Fruit fly (Drosophila melanogaster): ENCODE results near the gene CG43800.

The CG43800 gene

DNA sequence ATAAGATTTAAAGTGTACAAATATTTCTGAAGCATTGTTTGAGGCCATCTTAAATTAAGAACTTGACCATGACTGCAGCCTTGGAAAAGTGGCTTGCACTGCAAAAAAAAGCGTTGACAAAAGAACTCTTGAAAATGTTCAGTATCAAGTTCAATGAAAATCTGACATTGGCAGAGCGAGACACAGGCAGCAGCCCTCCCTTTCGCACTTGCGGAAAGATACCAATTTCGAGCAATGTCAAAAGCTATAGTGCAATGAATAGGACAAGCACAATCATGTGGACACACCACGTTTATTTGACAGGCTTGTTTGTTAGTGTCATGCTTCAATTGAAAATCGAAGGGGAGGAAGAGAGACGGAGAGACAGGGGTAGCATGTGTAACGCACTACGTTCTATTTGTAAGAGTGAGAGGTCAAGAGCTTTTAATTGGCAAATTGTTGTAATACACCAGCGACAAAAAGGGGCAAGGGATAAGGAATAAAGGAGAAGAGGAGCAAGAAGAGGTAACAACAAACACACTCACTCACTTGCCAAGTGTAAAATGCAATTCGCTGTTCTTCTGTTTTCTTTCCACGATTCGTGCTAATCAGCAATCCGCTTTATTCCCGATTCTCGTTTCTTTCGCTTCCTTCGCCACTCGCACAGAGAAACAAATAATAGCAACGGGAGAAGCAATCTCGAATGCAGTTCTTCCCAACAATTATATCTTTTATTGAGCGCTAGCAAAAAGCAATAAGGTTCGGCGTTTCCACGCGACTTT, 29.0 kb downstream of the CG43800 start:
- TF ChIP-seq CG8478 (optimal IDR thresholded peaks at IDR 0.05) (no peak), EcR (GFP tag; optimal IDR thresholded peaks at IDR 0.05) (no peak), psq (optimal IDR thresholded peaks at IDR 0.05) (no peak)

DNA sequence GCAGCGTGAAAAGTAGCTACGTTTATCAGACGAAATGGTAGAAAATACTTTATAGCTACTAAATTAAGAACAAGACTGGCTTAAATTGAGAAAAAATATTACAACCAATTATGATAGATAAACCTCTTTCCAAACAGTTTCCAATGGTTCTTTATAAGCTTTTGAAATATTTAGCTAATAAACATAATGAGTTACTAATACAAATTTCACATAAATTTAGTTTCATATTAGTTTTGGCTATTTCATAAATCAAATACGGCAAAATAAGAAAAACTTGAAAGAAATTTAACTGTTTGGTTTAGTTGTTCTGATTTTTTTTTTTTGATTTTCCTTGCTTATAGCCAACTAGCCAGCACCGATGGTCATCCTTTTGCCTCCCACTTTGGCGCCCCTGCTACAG, 32.4 kb downstream of the CG43800 start:
- no peak for TF ChIP-seq CG8478 (optimal IDR thresholded peaks at IDR 0.05)
- TF ChIP-seq Dll (optimal IDR thresholded peaks at IDR 0.05) = no peak
- TF ChIP-seq pan (optimal IDR thresholded peaks at IDR 0.05) = no peak
- TF ChIP-seq EcR (GFP tag; optimal IDR thresholded peaks at IDR 0.05) = no peak
- no peak for TF ChIP-seq psq (optimal IDR thresholded peaks at IDR 0.05)
- TF ChIP-seq usp (GFP tag; optimal IDR thresholded peaks at IDR 0.05) = no peak

DNA sequence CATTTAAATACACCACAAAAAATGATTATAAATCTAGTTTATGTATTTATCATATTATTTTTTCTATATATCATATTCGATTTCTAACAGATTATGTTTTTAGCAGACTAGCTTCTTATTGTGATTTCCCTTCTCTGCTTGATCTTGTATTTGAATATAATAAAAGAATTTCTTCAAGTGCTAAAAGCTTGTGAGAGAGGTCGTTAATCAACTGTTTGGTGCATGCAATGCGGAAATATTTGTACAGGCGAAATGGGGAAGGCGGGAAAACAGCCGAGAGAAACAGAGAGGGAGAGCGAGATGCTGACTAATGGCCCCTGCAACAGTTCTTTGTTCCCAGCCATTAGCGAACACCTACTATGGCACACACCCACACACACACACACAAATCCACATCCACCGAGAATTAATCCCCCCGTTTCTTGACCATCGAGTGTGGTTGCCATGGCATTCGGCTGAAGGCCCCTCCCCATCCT, 32.9 kb downstream of the CG43800 start:
- TF ChIP-seq CG8478 (optimal IDR thresholded peaks at IDR 0.05) (no peak), EcR (GFP tag; optimal IDR thresholded peaks at IDR 0.05) (peak in 1 of 2 experiments; percentile 37)

dm6 chr2L:7198618-7199017, 34.0 kb downstream of the CG43800 start:
- no peak for TF ChIP-seq psq (optimal IDR thresholded peaks at IDR 0.05)
- TF ChIP-seq CG8478 (optimal IDR thresholded peaks at IDR 0.05) = no peak
- no peak for TF ChIP-seq pan (optimal IDR thresholded peaks at IDR 0.05)
- TF ChIP-seq EcR (GFP tag; optimal IDR thresholded peaks at IDR 0.05) = no peak
- TF ChIP-seq Dll (optimal IDR thresholded peaks at IDR 0.05) = no peak
- no peak for TF ChIP-seq usp (GFP tag; optimal IDR thresholded peaks at IDR 0.05)

DNA sequence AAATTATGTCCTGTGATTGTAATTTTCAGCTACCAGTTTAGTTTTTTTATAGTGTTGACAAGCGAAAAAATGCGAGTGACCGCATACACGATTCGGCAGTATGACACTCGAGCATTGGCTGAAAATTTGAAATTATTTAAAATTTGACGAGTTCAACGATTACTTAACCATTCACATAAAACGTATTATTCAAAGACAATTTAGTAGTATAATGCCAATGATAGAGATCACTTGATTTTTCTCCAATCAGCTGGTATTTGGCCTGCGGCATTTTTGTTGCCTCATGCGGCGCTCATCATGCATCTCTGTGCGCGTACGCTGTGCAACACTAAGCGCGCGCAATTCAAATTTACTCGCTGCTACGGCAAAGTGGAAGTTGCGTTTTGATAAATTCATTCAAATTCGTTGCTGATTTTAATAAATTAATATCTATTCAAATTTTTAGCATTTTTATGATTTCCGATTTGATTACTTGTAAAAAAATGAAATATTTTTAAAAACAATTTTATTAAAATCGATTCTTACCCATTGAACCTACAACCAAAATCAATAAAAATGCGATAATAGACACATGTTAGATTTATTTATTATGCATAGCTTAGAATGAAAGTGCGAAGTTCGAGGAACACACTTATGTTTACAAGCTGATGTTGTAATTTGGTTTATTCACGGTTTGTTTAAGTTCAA, 38.1 kb downstream of the CG43800 start, which contains the start of gene CG4497:
CG4497 (minus strand) TSS at position 238 of the 687 bp plus-strand sequence.
- peak in 1 of 2 experiments; percentile 58 for TF ChIP-seq EcR (GFP tag; optimal IDR thresholded peaks at IDR 0.05)
- TF ChIP-seq psq (optimal IDR thresholded peaks at IDR 0.05) = no peak
- no peak for TF ChIP-seq usp (GFP tag; optimal IDR thresholded peaks at IDR 0.05)
- TF ChIP-seq CG8478 (optimal IDR thresholded peaks at IDR 0.05) = no peak
- TF ChIP-seq Dll (optimal IDR thresholded peaks at IDR 0.05) = no peak
- no peak for TF ChIP-seq pan (optimal IDR thresholded peaks at IDR 0.05)

DNA sequence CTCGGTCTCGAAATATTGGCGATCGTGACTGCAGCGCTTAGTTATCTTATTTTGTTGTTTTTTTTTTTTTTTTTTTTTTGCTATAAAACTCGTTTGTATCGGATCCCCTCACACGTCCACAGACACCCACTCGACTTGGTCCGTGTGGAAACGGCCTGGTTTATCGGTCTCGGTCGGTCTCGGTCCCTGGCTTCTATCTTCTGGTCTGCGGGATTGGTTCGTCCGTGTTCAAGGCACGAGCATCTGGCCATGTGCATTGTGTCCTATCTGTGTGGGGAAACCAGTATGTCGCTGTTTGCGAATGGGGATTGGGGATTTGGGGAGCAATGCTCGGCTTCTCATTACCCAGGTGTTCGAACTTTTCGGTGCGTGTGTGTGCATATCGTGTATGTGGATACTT, 42.9 kb downstream of the CG43800 start, which contains the start of gene CG4496:
CG4496 (minus strand) TSS at position 337 of the 400 bp plus-strand sequence.
- TF ChIP-seq EcR (GFP tag; optimal IDR thresholded peaks at IDR 0.05) (peak in 1 of 2 experiments; percentile 27), CG8478 (optimal IDR thresholded peaks at IDR 0.05) (no peak)

- TF ChIP-seq Dll (optimal IDR thresholded peaks at IDR 0.05) = peak; percentile 91
- no peak for TF ChIP-seq EcR (GFP tag; optimal IDR thresholded peaks at IDR 0.05)
These were observed 44.0 kb downstream of the CG43800 start for dm6 chr2L:7188530-7188996.

DNA sequence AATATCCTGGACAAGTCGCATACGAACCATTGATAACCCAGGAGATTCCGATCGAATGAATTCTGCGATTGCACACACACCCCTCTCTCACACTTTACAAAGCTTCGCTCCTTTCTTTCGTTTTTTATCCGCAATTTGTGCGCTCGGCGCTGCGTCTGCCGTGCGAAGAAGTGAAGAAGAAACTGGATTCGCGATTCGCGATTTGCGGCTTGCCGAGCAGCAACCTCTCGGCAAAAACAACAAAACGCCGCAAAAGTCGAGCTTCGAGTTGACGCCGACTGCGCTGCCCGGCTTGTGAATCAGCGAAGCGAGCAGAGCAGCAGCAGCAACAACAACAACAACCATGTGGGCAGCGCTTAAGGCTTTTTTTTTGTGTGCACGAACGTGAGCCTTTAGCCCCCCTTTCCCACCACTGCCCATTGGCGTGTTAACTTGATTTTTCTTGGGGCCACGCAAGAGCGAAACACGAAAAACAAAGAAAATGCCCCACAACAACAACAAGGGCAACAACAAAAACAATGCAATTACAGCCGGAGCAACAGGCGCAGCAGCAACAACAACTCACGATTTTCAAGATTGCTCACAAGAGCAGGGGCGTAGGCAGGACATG, 44.6 kb downstream of the CG43800 start:
- TF ChIP-seq pan (optimal IDR thresholded peaks at IDR 0.05) = no peak
- TF ChIP-seq CG8478 (optimal IDR thresholded peaks at IDR 0.05) = no peak
- no peak for TF ChIP-seq EcR (GFP tag; optimal IDR thresholded peaks at IDR 0.05)
- no peak for TF ChIP-seq psq (optimal IDR thresholded peaks at IDR 0.05)
- no peak for TF ChIP-seq Dll (optimal IDR thresholded peaks at IDR 0.05)
- TF ChIP-seq usp (GFP tag; optimal IDR thresholded peaks at IDR 0.05) = no peak
